Worm (Caenorhabditis elegans): ENCODE data around the gene tac-1.

DNA sequence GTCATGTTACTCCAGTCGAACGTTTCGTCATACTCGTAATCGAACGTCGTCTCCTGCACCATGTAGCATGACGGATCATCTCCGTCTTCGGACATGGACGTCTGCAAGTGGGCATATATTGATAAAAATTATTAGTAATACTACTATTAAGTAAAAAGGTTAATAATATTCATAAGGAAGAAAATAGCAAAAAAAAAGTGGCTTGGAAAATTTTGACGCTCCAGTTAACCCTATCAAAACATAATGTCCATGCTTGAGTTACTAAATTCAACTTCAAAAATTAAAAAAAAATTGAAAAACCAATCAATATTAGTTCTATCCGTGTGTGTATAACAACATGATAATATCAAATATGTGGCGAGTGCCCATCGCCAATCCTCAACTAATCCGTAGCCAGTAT, 14.5 kb downstream of the tac-1 start, which contains the start of gene npr-34:
- TF ChIP-seq ztf-23 (GFP tag; IDR thresholded peaks at IDR 0.05) (no peak), med-1 (GFP tag; optimal IDR thresholded peaks at IDR 0.05; ENCODE audit: insufficient read depth) (no peak), T22C8.4 (GFP tag; IDR thresholded peaks at IDR 0.05) (no peak), flt-1 (GFP tag; IDR thresholded peaks at IDR 0.05) (no peak), cog-1 (tag; optimal IDR thresholded peaks at IDR 0.05) (no peak), klf-2 (GFP tag; conservative IDR thresholded peaks at IDR 0.05) (no peak), ref-1 (GFP tag; conservative IDR thresholded peaks at IDR 0.05) (no peak), tab-1 (GFP tag; IDR thresholded peaks at IDR 0.05) (no peak)
